Worm (Caenorhabditis elegans) whole organism, L3 larva: ENCODE results near the gene C04E7.5.
"Not testable (repeated sequence)": the region's sequence is repeated elsewhere in the genome, so short reads cannot be mapped to it uniquely, and the experiment has no call there.

Source experiments
- egl-5 ChIP-seq: fragments of 150-350 bp; optimal IDR thresholded peaks from 2 replicates; lab custom pipeline; 2017; ENCODE audit warnings: missing biosample characterization, missing genetic modification reagents, missing genetic modification characterization, inconsistent platforms
- mdl-1 ChIP-seq: fragments of 150-350 bp; optimal IDR thresholded peaks from 2 replicates; lab custom pipeline; 2014; ENCODE audit warnings: missing biosample characterization, missing genetic modification characterization
- nfya-1 ChIP-seq: sonication (generic microtip); optimal IDR thresholded peaks from 2 replicates; lab custom pipeline; 2017; ENCODE audit warnings: missing genetic modification characterization, mild to moderate bottlenecking, missing compliant biosample characterization, antibody characterized with exemption, moderate library complexity; ENCODE audit not compliant: insufficient read depth
- pha-4 ChIP-seq: fragments of 150-350 bp; optimal IDR thresholded peaks from 2 replicates; lab custom pipeline; 2014; ENCODE audit warnings: missing biosample characterization, missing genetic modification reagents, missing genetic modification characterization
- pqm-1 ChIP-seq: fragments of 150-350 bp; optimal IDR thresholded peaks from 2 replicates; lab custom pipeline; 2017; ENCODE audit warnings: missing biosample characterization, missing genetic modification characterization, inconsistent platforms
- ztf-11 ChIP-seq: fragments of 150-350 bp; optimal IDR thresholded peaks from 2 replicates; lab custom pipeline; 2014; ENCODE audit warnings: missing biosample characterization, missing genetic modification characterization

DNA sequence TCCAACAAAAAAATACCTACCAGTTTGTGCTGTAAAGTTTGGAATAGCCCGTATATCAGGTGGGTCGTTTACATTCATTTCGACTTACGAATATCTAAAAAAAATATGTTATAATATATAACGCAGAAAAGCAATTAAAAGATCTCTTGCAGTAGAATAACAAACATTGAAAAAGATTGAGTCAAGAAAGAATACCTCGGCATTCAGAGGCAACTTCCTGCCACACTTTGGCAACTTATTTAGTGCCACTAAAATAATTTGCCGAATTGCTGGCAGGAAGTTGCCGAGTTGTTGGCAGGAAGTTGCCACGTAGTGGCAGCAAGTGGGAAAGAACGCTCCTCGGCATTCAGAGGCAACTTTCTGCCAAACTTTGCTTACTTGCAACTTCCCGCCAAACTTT is 13.5 kb upstream of the C04E7.5 start, which contains the start of gene C04E7.3:
- TF ChIP-seq nfya-1 (tag; lab: Kevin White, UChicago); ztf-11 (tag; lab: Kevin White, UChicago); pha-4 (tag; lab: Kevin White, UChicago); pqm-1 (tag; lab: Kevin White, UChicago); egl-5; mdl-1 (tag; lab: Kevin White, UChicago): not testable (repeated sequence)
